Worm (Caenorhabditis elegans) whole organism, L4 larva: ENCODE results near the gene suox-1.
A peak's percentile ranks its signal among the peaks of the same experiment; 100 is the strongest.
"Not testable (repeated sequence)": the region's sequence is repeated elsewhere in the genome, so short reads cannot be mapped to it uniquely, and the experiment has no call there.

ENCODE experiments used
- F37D6.2 ChIP-seq: sonication (generic microtip); optimal IDR thresholded peaks from 2 replicates; lab custom pipeline; 2016; ENCODE audit warnings: mild to moderate bottlenecking, missing genetic modification characterization, missing compliant biosample characterization
- F49E8.2 ChIP-seq: sonication (generic microtip); optimal IDR thresholded peaks from 2 replicates; lab custom pipeline; 2016; ENCODE audit warnings: missing compliant biosample characterization, mild to moderate bottlenecking, missing genetic modification characterization, borderline replicate concordance
- R02D3.7 ChIP-seq: fragments of 150-350 bp; sonication (generic microtip); optimal IDR thresholded peaks from 3 replicates; lab custom pipeline; 2014; ENCODE audit warnings: missing biosample characterization, missing genetic modification characterization
- T26A8.4 ChIP-seq: fragments of 200-800 bp; sonication (Bioruptor generic); IDR thresholded peaks from 2 replicates; pipeline ENCODE4 v1.3.6; 2022; ENCODE audit warnings: missing genetic modification characterization, missing compliant biosample characterization
- Y48G9A.11 ChIP-seq: fragments of 200-800 bp; sonication (Bioruptor generic); IDR thresholded peaks from 2 replicates; pipeline ENCODE4 v1.3.6; 2022; ENCODE audit warnings: missing genetic modification reagents, missing genetic modification characterization, missing compliant biosample characterization
- ZK337.2 ChIP-seq: fragments of 200-800 bp; sonication (Bioruptor generic); IDR thresholded peaks from 2 replicates; pipeline ENCODE4 v1.3.6; 2022; ENCODE audit warnings: missing genetic modification reagents, missing genetic modification characterization, missing compliant biosample characterization
- ZK546.5 ChIP-seq, 2 experiments: sonication (generic microtip); optimal IDR thresholded peaks; 2 replicates each; lab custom pipeline; 2017; ENCODE audit warnings: missing biosample characterization in 2 of 2, missing genetic modification characterization in 2 of 2
- aha-1 ChIP-seq: fragments of 150-350 bp; peaks from one replicate; lab custom pipeline; 2014; ENCODE audit warnings: missing biosample characterization, missing genetic modification characterization
- ama-1 ChIP-seq: fragments of 150-350 bp; optimal IDR thresholded peaks from 2 replicates; lab custom pipeline; 2014; ENCODE audit warnings: inconsistent platforms, mixed read lengths
- arid-1 ChIP-seq: fragments of 200-800 bp; sonication (Bioruptor generic); conservative IDR thresholded peaks from 2 replicates; pipeline ENCODE4 v1.3.6; 2022; ENCODE audit warnings: missing genetic modification reagents, missing genetic modification characterization, missing compliant biosample characterization
- ceh-20 ChIP-seq: fragments of 200-800 bp; sonication (Bioruptor generic); IDR thresholded peaks from 2 replicates; pipeline ENCODE4 v1.3.6; 2022; ENCODE audit warnings: missing genetic modification reagents, missing genetic modification characterization, missing compliant biosample characterization
- ceh-44 ChIP-seq: fragments of 200-800 bp; sonication (Bioruptor generic); IDR thresholded peaks from 2 replicates; pipeline ENCODE4 v1.3.6; 2022; ENCODE audit warnings: missing genetic modification reagents, missing genetic modification characterization, missing compliant biosample characterization
- ceh-82 ChIP-seq: sonication (generic microtip); optimal IDR thresholded peaks from 2 replicates; lab custom pipeline; 2017; ENCODE audit warnings: missing biosample characterization, missing genetic modification characterization
- cey-2 ChIP-seq: sonication (generic microtip); optimal IDR thresholded peaks from 3 replicates; lab custom pipeline; 2017; ENCODE audit warnings: missing genetic modification characterization, mild to moderate bottlenecking, missing compliant biosample characterization, antibody characterized with exemption, borderline replicate concordance; ENCODE audit not compliant: insufficient read depth
- ctbp-1 ChIP-seq: fragments of 200-800 bp; sonication (Bioruptor generic); IDR thresholded peaks from 2 replicates; pipeline ENCODE4 v1.3.6; 2022; ENCODE audit warnings: missing genetic modification reagents, missing genetic modification characterization, missing compliant biosample characterization
- daf-12 ChIP-seq: fragments of 150-350 bp; optimal IDR thresholded peaks from 2 replicates; lab custom pipeline; 2014; ENCODE audit warnings: missing biosample characterization, missing genetic modification reagents, missing genetic modification characterization
- daf-16 ChIP-seq, 3 experiments: sonication (generic microtip); optimal IDR thresholded peaks; 2 replicates each; lab custom pipeline; 2016 to 2017; ENCODE audit warnings: missing genetic modification characterization in 3 of 3, missing genetic modification reagents in 3 of 3, mild to moderate bottlenecking in 2 of 3, missing compliant biosample characterization in 2 of 3, missing biosample characterization in 1 of 3, moderate library complexity in 1 of 3
- daf-8 ChIP-seq: fragments of 200-800 bp; sonication (Bioruptor generic); IDR thresholded peaks from 2 replicates; pipeline ENCODE4 v1.3.6; 2022; ENCODE audit warnings: missing genetic modification characterization, missing compliant biosample characterization
- dmd-6 ChIP-seq: fragments of 200-800 bp; sonication (Bioruptor generic); IDR thresholded peaks from 2 replicates; pipeline ENCODE4 v1.3.6; 2022; ENCODE audit warnings: missing genetic modification reagents, missing genetic modification characterization, missing compliant biosample characterization
- egl-43 ChIP-seq: fragments of 200-800 bp; sonication (Bioruptor generic); IDR thresholded peaks from 2 replicates; pipeline ENCODE4 v1.3.6; 2022; ENCODE audit warnings: missing genetic modification reagents, missing genetic modification characterization, missing compliant biosample characterization
- fkh-10 ChIP-seq: fragments of 150-350 bp; optimal IDR thresholded peaks from 2 replicates; lab custom pipeline; 2014; ENCODE audit warnings: missing biosample characterization, missing genetic modification reagents, missing genetic modification characterization
- gei-8 ChIP-seq: fragments of 200-800 bp; sonication (Bioruptor generic); optimal IDR thresholded peaks from 2 replicates; lab custom pipeline; 2018; ENCODE audit warnings: mild to moderate bottlenecking, missing genetic modification characterization, missing compliant biosample characterization
- hlh-11 ChIP-seq: fragments of 200-800 bp; sonication (Bioruptor generic); optimal IDR thresholded peaks from 2 replicates; lab custom pipeline; 2018; ENCODE audit warnings: mild to moderate bottlenecking, missing genetic modification characterization, missing compliant biosample characterization
- hlh-30 ChIP-seq: sonication (generic microtip); optimal IDR thresholded peaks from 2 replicates; lab custom pipeline; 2017; ENCODE audit warnings: antibody characterized with exemption, mild to moderate bottlenecking, missing genetic modification characterization, missing compliant biosample characterization; ENCODE audit not compliant: insufficient read depth
- hmg-1.1 ChIP-seq: fragments of 200-800 bp; sonication (Bioruptor generic); IDR thresholded peaks from 2 replicates; pipeline ENCODE4 v1.3.6; 2022; ENCODE audit warnings: missing genetic modification reagents, missing genetic modification characterization, missing compliant biosample characterization
- lin-1 ChIP-seq: fragments of 200-800 bp; sonication (Bioruptor generic); IDR thresholded peaks from 2 replicates; pipeline ENCODE4 v1.3.6; 2022; ENCODE audit warnings: missing genetic modification reagents, missing genetic modification characterization, missing compliant biosample characterization
- lin-13 ChIP-seq: fragments of 150-350 bp; optimal IDR thresholded peaks from 2 replicates; lab custom pipeline; 2014; ENCODE audit warnings: missing biosample characterization, missing genetic modification reagents, missing genetic modification characterization
- lin-15B ChIP-seq: fragments of 150-350 bp; sonication (generic microtip); optimal IDR thresholded peaks from 3 replicates; lab custom pipeline; 2014; ENCODE audit warnings: missing biosample characterization, missing genetic modification characterization
- lsy-2 ChIP-seq, 2 experiments: fragments of 150-350 bp in 1 of 2; sonication (generic microtip) in 1 of 2; optimal IDR thresholded peaks; 2 replicates each; lab custom pipeline; 2014 to 2017; ENCODE audit warnings: missing biosample characterization in 2 of 2, missing genetic modification characterization in 2 of 2
- mep-1 ChIP-seq: fragments of 150-350 bp; sonication (generic microtip); optimal IDR thresholded peaks from 3 replicates; lab custom pipeline; 2014; ENCODE audit warnings: missing biosample characterization, missing genetic modification characterization
- mxl-2 ChIP-seq: fragments of 200-800 bp; sonication (Bioruptor generic); conservative IDR thresholded peaks from 2 replicates; pipeline ENCODE4 v1.3.6; 2022; ENCODE audit warnings: missing genetic modification reagents, missing genetic modification characterization, missing compliant biosample characterization
- nhr-11 ChIP-seq: fragments of 150-350 bp; optimal IDR thresholded peaks from 2 replicates; lab custom pipeline; 2014; ENCODE audit warnings: missing biosample characterization, missing genetic modification characterization
- nhr-41 ChIP-seq: fragments of 200-800 bp; sonication (Bioruptor generic); IDR thresholded peaks from 2 replicates; pipeline ENCODE4 v1.3.6; 2022; ENCODE audit warnings: missing genetic modification reagents, missing genetic modification characterization, missing compliant biosample characterization
- nhr-48 ChIP-seq: sonication (generic microtip); optimal IDR thresholded peaks from 2 replicates; lab custom pipeline; 2016; ENCODE audit warnings: mild to moderate bottlenecking, missing genetic modification characterization, missing compliant biosample characterization
- nhr-77 ChIP-seq: fragments of 150-350 bp; optimal IDR thresholded peaks from 2 replicates; lab custom pipeline; 2014; ENCODE audit warnings: missing biosample characterization, missing genetic modification characterization
- pha-4 ChIP-seq, 2 experiments: fragments of 150-350 bp in 1 of 2; fragments of 200-800 bp in 1 of 2; sonication (Bioruptor generic) in 1 of 2; IDR thresholded peaks in 1 of 2; optimal IDR thresholded peaks in 1 of 2; 2 replicates each; pipeline versions ENCODE4 v1.3.6 to Lab custom; 2014 to 2022; ENCODE audit warnings: missing genetic modification characterization in 2 of 2, missing genetic modification reagents in 2 of 2, missing biosample characterization in 1 of 2, missing compliant biosample characterization in 1 of 2
- php-3 ChIP-seq: fragments of 200-800 bp; sonication (Bioruptor generic); IDR thresholded peaks from 2 replicates; pipeline ENCODE4 v1.3.6; 2022; ENCODE audit warnings: missing genetic modification reagents, missing genetic modification characterization, missing compliant biosample characterization
- set-16 ChIP-seq: fragments of 200-800 bp; sonication (Bioruptor generic); IDR thresholded peaks from 2 replicates; pipeline ENCODE4 v1.3.6; 2022; ENCODE audit warnings: missing genetic modification reagents, missing genetic modification characterization, missing compliant biosample characterization
- skn-1 ChIP-seq: fragments of 150-350 bp; optimal IDR thresholded peaks from 2 replicates; lab custom pipeline; 2014; ENCODE audit warnings: missing biosample characterization, missing genetic modification characterization
- spr-1 ChIP-seq: sonication (generic microtip); optimal IDR thresholded peaks from 2 replicates; lab custom pipeline; 2016; ENCODE audit warnings: mild to moderate bottlenecking, missing genetic modification characterization, missing compliant biosample characterization
- tag-97 ChIP-seq: fragments of 200-800 bp; sonication (Bioruptor generic); IDR thresholded peaks from 2 replicates; pipeline ENCODE4 v1.3.6; 2022; ENCODE audit warnings: missing genetic modification characterization, missing compliant biosample characterization
- tra-1 ChIP-seq: fragments of 200-800 bp; sonication (Bioruptor generic); IDR thresholded peaks from 2 replicates; pipeline ENCODE4 v1.3.6; 2022; ENCODE audit warnings: missing genetic modification reagents, missing genetic modification characterization, missing compliant biosample characterization
- unc-130 ChIP-seq: sonication (generic microtip); optimal IDR thresholded peaks from 2 replicates; lab custom pipeline; 2016; ENCODE audit warnings: missing genetic modification reagents, missing genetic modification characterization, missing compliant biosample characterization
- unc-39 ChIP-seq: sonication (generic microtip); optimal IDR thresholded peaks from 2 replicates; lab custom pipeline; 2017; ENCODE audit warnings: missing biosample characterization, missing genetic modification characterization
- unc-62 ChIP-seq, 3 experiments: fragments of 150-350 bp in 1 of 3; sonication (generic microtip); optimal IDR thresholded peaks in 2 of 3; peaks in 1 of 3; 1 replicate in 1 of 3; 2 replicates in 2 of 3; lab custom pipeline; 2014 to 2017; ENCODE audit warnings: missing biosample characterization in 3 of 3, missing genetic modification characterization in 3 of 3, missing genetic modification reagents in 3 of 3, missing genotype in 1 of 3
- zag-1 ChIP-seq: fragments of 150-350 bp; optimal IDR thresholded peaks from 2 replicates; lab custom pipeline; 2014; ENCODE audit warnings: missing biosample characterization, missing genetic modification characterization

The suox-1 gene

ce11 chrX:15533847-15534246, 36.5 kb downstream of the suox-1 start:
- TF ChIP-seq set-16 (peak; percentile 33; the same call in 1 of the 2 replicates), unc-62 (GFP tag; optimal IDR thresholded peaks at IDR 0.05 in 1 of 2; lab: Kevin White, UChicago) (peak in 1 of 2 experiments; percentile 30)
- TF ChIP-seq unc-62 (tag; optimal IDR thresholded peaks at IDR 0.05; lab: Kevin White, UChicago): not testable (repeated sequence)

ce11 chrX:15535190-15535636, 37.9 kb downstream of the suox-1 start:
- TF ChIP-seq daf-8 (no peak), tag-97 (no peak), aha-1 (tag; lab: Kevin White, UChicago) (peak; percentile 98), lin-1 (GFP tag; lab: Robert Waterston, UW) (no peak), pha-4 (GFP tag; IDR thresholded peaks at IDR 0.05; lab: Robert Waterston, UW) (peak; percentile 61; the same call in 1 of the 2 replicates), pha-4 (tag; optimal IDR thresholded peaks at IDR 0.05; lab: Kevin White, UChicago) (no peak), nhr-41 (GFP tag; lab: Robert Waterston, UW) (no peak), ceh-44 (GFP tag; lab: Robert Waterston, UW) (0 out of 2 replicates have a peak, but pooled peaks have one; percentile 8), cey-2 (tag; lab: Kevin White, UChicago) (no peak), hlh-30 (peak; percentile 72), ama-1 (no peak), mep-1 (tag; lab: Kevin White, UChicago) (peak; percentile 51), nhr-11 (tag; lab: Kevin White, UChicago) (peak; percentile 50), daf-12 (no peak), php-3 (GFP tag; lab: Robert Waterston, UW) (no peak), arid-1 (no peak), zag-1 (no peak), egl-43 (peak; percentile 44; the same call in 1 of the 2 replicates), lin-13 (GFP tag; lab: Kevin White, UChicago) (no peak), dmd-6 (peak; percentile 52), T26A8.4 (0 out of 2 replicates have a peak, but pooled peaks have one; percentile 41), F37D6.2 (tag; lab: Kevin White, UChicago) (peak; percentile 76), mxl-2 (0 out of 2 replicates have a peak, but pooled peaks have one; percentile 28), gei-8 (no peak), R02D3.7 (no peak), lsy-2 (tag; optimal IDR thresholded peaks at IDR 0.05; lab: Kevin White, UChicago) (peak; percentile 69 to 76), Y48G9A.11 (GFP tag; lab: Robert Waterston, UW) (no peak), tra-1 (GFP tag; lab: Robert Waterston, UW) (0 out of 2 replicates have a peak, but pooled peaks have one; percentile 47), unc-39 (peak; percentile 25), unc-62 (GFP tag; optimal IDR thresholded peaks at IDR 0.05 in 1 of 2; lab: Kevin White, UChicago) (peak in 1 of 2 experiments; percentile 97), unc-62 (tag; optimal IDR thresholded peaks at IDR 0.05; lab: Kevin White, UChicago) (no peak), F49E8.2 (tag; lab: Kevin White, UChicago) (no peak), ZK337.2 (GFP tag; lab: Robert Waterston, UW) (0 out of 2 replicates have a peak, but pooled peaks have one; percentile 26), ctbp-1 (GFP tag; lab: Robert Waterston, UW) (peak; percentile 90; the same call in 1 of the 2 replicates), ceh-82 (no peak), fkh-10 (GFP tag; lab: Kevin White, UChicago) (peak; percentile 75), hmg-1.1 (GFP tag; lab: Robert Waterston, UW) (peak; percentile 76), skn-1 (peak; percentile 33), lin-15B (tag; lab: Kevin White, UChicago) (no peak), nhr-77 (tag; lab: Kevin White, UChicago) (no peak), ZK546.5 (tag; optimal IDR thresholded peaks at IDR 0.05; lab: Kevin White, UChicago) (no peak), nhr-48 (peak; percentile 19), ceh-20 (GFP tag; lab: Robert Waterston, UW) (peak; percentile 57; the same call in 1 of the 2 replicates), daf-16 (GFP tag; optimal IDR thresholded peaks at IDR 0.05; lab: Kevin White, UChicago) (peak in 1 of 2 experiments; percentile 12), daf-16 (tag; optimal IDR thresholded peaks at IDR 0.05; lab: Kevin White, UChicago) (no peak), set-16 (peak; percentile 63), unc-130 (GFP tag; lab: Kevin White, UChicago) (no peak), spr-1 (tag; lab: Kevin White, UChicago) (no peak), hlh-11 (tag; lab: Kevin White, UChicago) (peak; percentile 70)
